Worm (Caenorhabditis elegans) whole organism, young adult: ENCODE data around the gene C34F6.9.

Source experiments
- F10E7.11 ChIP-seq: sonication (generic microtip); optimal IDR thresholded peaks from 2 replicates; lab custom pipeline; 2017; ENCODE audit warnings: mild to moderate bottlenecking, missing genetic modification characterization, moderate library complexity, missing compliant biosample characterization
- F57A8.1 ChIP-seq: fragments of 200-800 bp; sonication (Bioruptor generic); optimal IDR thresholded peaks from 2 replicates; lab custom pipeline; 2018; ENCODE audit warnings: mild to moderate bottlenecking, missing genetic modification characterization, moderate library complexity, missing compliant biosample characterization
- aptf-2 ChIP-seq: fragments of 200-800 bp; sonication (Bioruptor generic); conservative IDR thresholded peaks from 2 replicates; pipeline ENCODE4 v1.3.6; 2022; ENCODE audit warnings: missing genetic modification reagents, missing genetic modification characterization, missing compliant biosample characterization
- ccch-3 ChIP-seq: fragments of 200-800 bp; sonication (Bioruptor generic); optimal IDR thresholded peaks from 2 replicates; lab custom pipeline; 2018; ENCODE audit warnings: mild to moderate bottlenecking, missing genetic modification characterization, missing compliant biosample characterization
- gei-17 ChIP-seq: fragments of 200-800 bp; sonication (Bioruptor generic); optimal IDR thresholded peaks from 2 replicates; lab custom pipeline; 2018; ENCODE audit warnings: mild to moderate bottlenecking, missing genetic modification characterization, missing compliant biosample characterization
- hlh-26 ChIP-seq: fragments of 200-800 bp; sonication (Bioruptor generic); conservative IDR thresholded peaks from 2 replicates; pipeline ENCODE4 v1.3.6; 2022; ENCODE audit warnings: missing genetic modification reagents, missing genetic modification characterization, missing compliant biosample characterization
- ztf-6 ChIP-seq: fragments of 200-800 bp; sonication (Bioruptor generic); IDR thresholded peaks from 2 replicates; pipeline ENCODE4 v1.3.6; 2022; ENCODE audit warnings: missing genetic modification reagents, missing genetic modification characterization, missing compliant biosample characterization

DNA sequence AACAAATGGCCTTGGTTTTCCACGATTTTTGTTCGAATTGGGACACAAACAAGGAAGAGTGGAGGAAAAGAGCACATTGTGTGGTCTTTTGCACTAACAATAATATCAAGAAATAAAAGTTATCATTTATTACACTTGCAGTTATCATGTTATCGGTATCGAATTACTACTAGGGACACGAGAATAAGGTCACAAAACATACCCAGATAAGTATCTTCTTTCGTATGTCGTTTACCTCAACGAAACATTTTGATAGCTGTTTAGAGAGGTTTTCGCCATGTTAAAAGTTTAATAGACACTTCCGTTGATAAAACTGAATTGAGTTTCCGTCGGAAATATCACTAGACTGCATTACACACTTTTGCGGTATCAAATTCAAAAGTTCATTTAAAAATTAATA lies 28.5 kb upstream of the C34F6.9 start:
- TF ChIP-seq F57A8.1 (no peak), aptf-2 (GFP tag; lab: Robert Waterston, UW) (no peak), F10E7.11 (no peak), ztf-6 (GFP tag; lab: Robert Waterston, UW) (no peak), ccch-3 (GFP tag; lab: Kevin White, UChicago) (no peak), gei-17 (GFP tag; lab: Kevin White, UChicago) (no peak), hlh-26 (GFP tag; lab: Robert Waterston, UW) (no peak)
